Fruit fly (Drosophila melanogaster) whole organism, pupa: ENCODE results near the gene CG5968.

Experiments
- CG12605 ChIP-seq: fragments of 200-800 bp; sonication (Bioruptor generic); IDR thresholded peaks from 2 replicates; pipeline ENCODE4 v1.3.6; 2022; ENCODE audit warnings: missing biosample characterization, missing genetic modification characterization
- CG13204 ChIP-seq: fragments of 200-800 bp; sonication (Bioruptor generic); optimal IDR thresholded peaks from 2 replicates; lab custom pipeline; 2018; ENCODE audit warnings: missing biosample characterization, mild to moderate bottlenecking, missing genetic modification characterization, moderate library complexity
- CG14655 ChIP-seq: fragments of 200-800 bp; sonication (Bioruptor generic); optimal IDR thresholded peaks from 3 replicates; lab custom pipeline; 2017; ENCODE audit warnings: mild to moderate bottlenecking, missing biosample characterization, missing genetic modification reagents, missing genetic modification characterization
- D1 ChIP-seq: fragments of 200-800 bp; sonication (Bioruptor generic); optimal IDR thresholded peaks from 2 replicates; lab custom pipeline; 2018; ENCODE audit warnings: missing biosample characterization, mild to moderate bottlenecking, missing genetic modification characterization, moderate library complexity
- EcR ChIP-seq: fragments of 200-800 bp; sonication (Bioruptor generic); optimal IDR thresholded peaks from 3 replicates; lab custom pipeline; 2019; ENCODE audit warnings: missing biosample characterization, missing genetic modification characterization, mild to moderate bottlenecking, moderate library complexity, missing genetic modification reagents
- Ets98B ChIP-seq: fragments of 200-800 bp; sonication (Bioruptor generic); IDR thresholded peaks from 2 replicates; pipeline ENCODE4 v1.3.6; 2022; ENCODE audit warnings: missing biosample characterization, missing genetic modification characterization
- Pif1A ChIP-seq: fragments of 200-800 bp; sonication (Bioruptor generic); optimal IDR thresholded peaks from 3 replicates; lab custom pipeline; 2016; ENCODE audit warnings: missing biosample characterization, missing genetic modification characterization
- Pif1B ChIP-seq: fragments of 200-800 bp; sonication (Bioruptor generic); optimal IDR thresholded peaks from 3 replicates; lab custom pipeline; 2016; ENCODE audit warnings: missing biosample characterization, missing genetic modification characterization
- gl ChIP-seq: fragments of 200-800 bp; sonication (Bioruptor generic); optimal IDR thresholded peaks from 2 replicates; lab custom pipeline; 2018; ENCODE audit warnings: missing biosample characterization, mild to moderate bottlenecking, missing genetic modification characterization
- rn ChIP-seq: fragments of 200-800 bp; sonication (Bioruptor generic); IDR thresholded peaks from 2 replicates; pipeline ENCODE4 v1.3.6; 2022; ENCODE audit warnings: missing biosample characterization, missing genetic modification characterization

DNA sequence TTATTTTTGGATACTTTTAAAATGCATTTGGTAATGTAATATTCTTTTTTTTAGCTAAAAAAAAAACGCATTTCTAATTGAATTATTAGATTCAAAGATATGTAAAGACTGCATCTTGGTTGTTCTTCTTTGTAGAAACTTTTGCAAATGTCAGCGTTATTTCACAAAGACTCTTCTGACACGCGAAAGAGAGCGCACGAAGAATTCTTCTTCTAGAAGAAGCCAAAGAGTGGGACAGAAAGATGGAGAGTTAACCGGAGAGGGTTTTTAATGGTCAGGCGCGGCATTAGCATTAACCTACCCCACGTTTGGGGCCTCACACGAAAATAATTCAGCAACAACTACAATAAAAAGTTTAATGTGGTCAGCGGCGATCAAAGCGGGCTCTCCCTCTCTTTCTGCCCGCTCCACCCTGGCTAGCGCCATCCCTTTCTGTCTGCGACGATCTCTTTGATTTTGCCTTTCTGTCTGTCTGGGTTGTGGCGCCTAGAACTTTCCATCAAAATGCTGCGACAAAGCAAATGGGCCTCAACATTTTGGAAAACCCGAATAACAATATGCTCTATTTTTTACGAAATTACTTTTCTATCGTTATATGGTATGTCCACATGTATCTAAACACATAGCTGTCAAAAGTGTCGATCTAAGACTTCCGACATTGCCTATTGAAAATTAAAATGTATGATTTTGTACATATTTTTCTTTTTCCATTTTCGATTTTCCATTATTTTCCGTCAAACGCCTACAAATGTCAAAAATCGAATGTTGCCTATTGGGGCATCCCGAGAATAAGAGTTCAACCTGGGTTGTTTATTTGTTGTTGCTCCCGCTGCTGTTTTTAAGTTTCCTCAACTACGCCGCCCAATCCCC lies 29.0 kb downstream of the CG5968 start:
- TF ChIP-seq Ets98B (no peak), CG13204 (GFP tag; lab: Kevin White, UChicago) (no peak), EcR (GFP tag; lab: Kevin White, UChicago) (no peak), D1 (no peak), Pif1A (GFP tag; lab: Kevin White, UChicago) (no peak), CG14655 (no peak), gl (tag; lab: Kevin White, UChicago) (no peak), CG12605 (GFP tag; lab: Robert Waterston, UW) (0 out of 2 replicates have a peak, but pooled peaks have one; percentile 16), rn (GFP tag; lab: Robert Waterston, UW) (no peak), Pif1B (GFP tag; lab: Kevin White, UChicago) (no peak)
